Worm (Caenorhabditis elegans) whole organism, L2 larva: Measurements from ENCODE around the gene R107.5.

Source experiments
- R02D3.7 ChIP-seq: fragments of 150-350 bp; optimal IDR thresholded peaks from 2 replicates; lab custom pipeline; 2014; ENCODE audit warnings: missing biosample characterization, missing genetic modification characterization
- aly-2 ChIP-seq: fragments of 150-350 bp; optimal IDR thresholded peaks from 2 replicates; lab custom pipeline; 2014; ENCODE audit warnings: missing biosample characterization, missing genetic modification characterization
- nhr-21 ChIP-seq: fragments of 150-350 bp; optimal IDR thresholded peaks from 2 replicates; lab custom pipeline; 2014; ENCODE audit warnings: missing biosample characterization, missing genetic modification characterization

DNA sequence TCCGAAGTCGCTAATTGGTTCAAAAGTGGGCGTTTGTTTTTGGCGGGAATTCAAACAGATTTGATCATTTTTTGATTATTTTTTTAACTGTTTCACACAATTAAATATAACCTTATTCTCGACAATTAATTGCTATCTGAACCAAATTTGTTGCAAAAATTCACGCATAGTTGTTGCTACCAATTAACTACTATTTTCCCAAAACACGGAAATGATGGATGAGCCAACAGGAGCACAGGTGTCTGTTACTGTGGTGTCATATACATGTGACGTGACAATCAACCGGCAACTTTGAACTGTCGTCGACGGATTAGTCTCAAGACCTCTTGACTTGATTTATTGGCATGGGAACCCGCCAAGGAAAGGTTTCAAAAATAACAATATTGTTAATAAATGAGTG is 19.1 kb upstream of the R107.5 start:
- TF ChIP-seq aly-2 (tag; lab: Kevin White, UChicago) (no peak), R02D3.7 (no peak), nhr-21 (no peak)
